Worm (Caenorhabditis elegans): ENCODE results near the gene F08D12.12.

DNA sequence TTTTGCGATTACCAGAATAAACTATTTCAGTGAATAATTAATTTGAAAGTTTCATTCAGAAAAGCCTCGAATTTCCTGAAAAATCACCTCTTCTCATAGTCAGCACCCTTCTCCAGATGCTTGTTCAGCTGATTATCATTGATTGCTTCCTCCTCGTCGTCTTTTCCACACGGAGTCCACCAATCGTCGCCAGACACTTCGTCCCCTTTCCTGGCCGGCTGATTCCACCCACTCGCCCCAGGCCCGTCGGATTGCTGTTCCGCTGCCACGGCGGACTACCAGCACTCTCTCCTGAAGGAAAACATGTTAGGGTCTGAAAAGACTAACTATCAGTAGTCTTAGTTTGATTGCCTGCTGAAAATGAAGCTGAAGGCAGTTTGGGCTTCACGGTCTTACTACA lies 6.1 kb downstream of the F08D12.12 start:
- no peak for TF ChIP-seq lsy-2 (tag; optimal IDR thresholded peaks at IDR 0.05)
- no peak for TF ChIP-seq ceh-82 (tag; optimal IDR thresholded peaks at IDR 0.05)
- TF ChIP-seq C34B4.2 (tag; optimal IDR thresholded peaks at IDR 0.05): no peak
- TF ChIP-seq nhr-76 (tag; optimal IDR thresholded peaks at IDR 0.05): no peak
- TF ChIP-seq egl-13 (tag; optimal IDR thresholded peaks at IDR 0.05): no peak
- no peak for TF ChIP-seq ama-1 (optimal IDR thresholded peaks at IDR 0.05)
